Worm (Caenorhabditis elegans): Measurements from ENCODE around the gene Y82E9BR.6.
"Not testable (repeated sequence)": the region's sequence is repeated elsewhere in the genome, so short reads cannot be mapped to it uniquely, and the experiment has no call there.

The Y82E9BR.6 gene

ce11 chrIII:1380535-1381274, at the start of gene Y82E9BR.6, which contains the start of gene pals-21:
Y82E9BR.6 (plus strand) TSS chrIII:1381224.
pals-21 (minus strand) TSS chrIII:1380635.
- TF ChIP-seq him-1 (tag; optimal IDR thresholded peaks at IDR 0.05) (no peak), W03F9.2 (tag; optimal IDR thresholded peaks at IDR 0.05) (no peak), dao-5 (tag; optimal IDR thresholded peaks at IDR 0.05) (no peak)

ce11 chrIII:1331894-1332293, 49.1 kb upstream of the Y82E9BR.6 start, which contains the start of gene Y82E9BL.19:
Y82E9BL.19 (plus strand) TSS chrIII:1332016.
- no peak for TF ChIP-seq dao-5 (tag; optimal IDR thresholded peaks at IDR 0.05)
- TF ChIP-seq W03F9.2 (tag; optimal IDR thresholded peaks at IDR 0.05): no peak
- TF ChIP-seq him-1 (tag; optimal IDR thresholded peaks at IDR 0.05): no peak

- no peak for TF ChIP-seq him-1 (tag; optimal IDR thresholded peaks at IDR 0.05)
- TF ChIP-seq W03F9.2 (tag; optimal IDR thresholded peaks at IDR 0.05): no peak
- TF ChIP-seq dao-5 (tag; optimal IDR thresholded peaks at IDR 0.05): no peak
These were observed 40.8 kb upstream of the Y82E9BR.6 start, which contains the start of gene fbxa-5 for ce11 chrIII:1340240-1340639. fbxa-5 (minus strand) TSS chrIII:1340340.

- no peak for TF ChIP-seq him-1 (tag; optimal IDR thresholded peaks at IDR 0.05)
- no peak for TF ChIP-seq W03F9.2 (tag; optimal IDR thresholded peaks at IDR 0.05)
- no peak for TF ChIP-seq dao-5 (tag; optimal IDR thresholded peaks at IDR 0.05)
These were observed 38.5 kb upstream of the Y82E9BR.6 start, which contains the start of gene fbxa-26 for ce11 chrIII:1342488-1342887. fbxa-26 (minus strand) TSS chrIII:1342522.

ce11 chrIII:1342919-1343419, 38.1 kb upstream of the Y82E9BR.6 start, which contains the start of gene fbxa-27:
fbxa-27 (plus strand) TSS chrIII:1342969.
- TF ChIP-seq dao-5 (tag; optimal IDR thresholded peaks at IDR 0.05): no peak
- TF ChIP-seq W03F9.2 (tag; optimal IDR thresholded peaks at IDR 0.05): no peak
- no peak for TF ChIP-seq him-1 (tag; optimal IDR thresholded peaks at IDR 0.05)

ce11 chrIII:1345694-1346093, 35.3 kb upstream of the Y82E9BR.6 start, which contains the start of gene Y82E9BL.6:
Y82E9BL.6 (minus strand) TSS chrIII:1345794.
- TF ChIP-seq W03F9.2 (tag; optimal IDR thresholded peaks at IDR 0.05) (no peak), dao-5 (tag; optimal IDR thresholded peaks at IDR 0.05) (no peak), him-1 (tag; optimal IDR thresholded peaks at IDR 0.05) (no peak)

- TF ChIP-seq W03F9.2 (tag; optimal IDR thresholded peaks at IDR 0.05): no peak
- no peak for TF ChIP-seq dao-5 (tag; optimal IDR thresholded peaks at IDR 0.05)
- TF ChIP-seq him-1 (tag; optimal IDR thresholded peaks at IDR 0.05): no peak
These were observed 34.0 kb upstream of the Y82E9BR.6 start for ce11 chrIII:1347003-1347402.

- TF ChIP-seq dao-5 (tag; optimal IDR thresholded peaks at IDR 0.05): no peak
- TF ChIP-seq him-1 (tag; optimal IDR thresholded peaks at IDR 0.05): no peak
- no peak for TF ChIP-seq W03F9.2 (tag; optimal IDR thresholded peaks at IDR 0.05)
These were observed 33.5 kb upstream of the Y82E9BR.6 start, which contains the start of gene Y82E9BL.5 for ce11 chrIII:1347539-1347938. Y82E9BL.5 (minus strand) TSS chrIII:1347639.

- TF ChIP-seq dao-5 (tag; optimal IDR thresholded peaks at IDR 0.05) (no peak), him-1 (tag; optimal IDR thresholded peaks at IDR 0.05) (no peak), W03F9.2 (tag; optimal IDR thresholded peaks at IDR 0.05) (no peak)
These were observed 31.7 kb upstream of the Y82E9BR.6 start, which contains the start of gene fbxa-25 for ce11 chrIII:1349313-1349712. fbxa-25 (minus strand) TSS chrIII:1349450.

- TF ChIP-seq him-1 (tag; optimal IDR thresholded peaks at IDR 0.05) (no peak), W03F9.2 (tag; optimal IDR thresholded peaks at IDR 0.05) (no peak), dao-5 (tag; optimal IDR thresholded peaks at IDR 0.05) (no peak)
These were observed 30.3 kb upstream of the Y82E9BR.6 start, which contains the start of gene Y82E9BL.3 for ce11 chrIII:1350745-1351144. Y82E9BL.3 (minus strand) TSS chrIII:1350845.

ce11 chrIII:1354523-1354922, 26.5 kb upstream of the Y82E9BR.6 start:
- TF ChIP-seq dao-5 (tag; optimal IDR thresholded peaks at IDR 0.05) (no peak), him-1 (tag; optimal IDR thresholded peaks at IDR 0.05) (no peak), W03F9.2 (tag; optimal IDR thresholded peaks at IDR 0.05) (no peak)

ce11 chrIII:1355320-1355719, 25.7 kb upstream of the Y82E9BR.6 start, which contains the start of gene Y82E9BL.1:
Y82E9BL.1 (minus strand) TSS chrIII:1355420.
- TF ChIP-seq dao-5 (tag; optimal IDR thresholded peaks at IDR 0.05) (no peak), W03F9.2 (tag; optimal IDR thresholded peaks at IDR 0.05) (no peak)

ce11 chrIII:1357973-1358372, 23.1 kb upstream of the Y82E9BR.6 start, which contains the start of gene Y82E9BR.8:
Y82E9BR.8 (minus strand) TSS chrIII:1358073.
- TF ChIP-seq dao-5, him-1, W03F9.2 (tag; optimal IDR thresholded peaks at IDR 0.05): not testable (repeated sequence)

ce11 chrIII:1359669-1360068, 21.4 kb upstream of the Y82E9BR.6 start, which contains the start of gene Y82E9BR.9:
Y82E9BR.9 (minus strand) TSS chrIII:1359769.
- TF ChIP-seq dao-5 (tag; optimal IDR thresholded peaks at IDR 0.05) (no peak), him-1 (tag; optimal IDR thresholded peaks at IDR 0.05) (no peak), W03F9.2 (tag; optimal IDR thresholded peaks at IDR 0.05) (no peak)

Measured in whole organism, L4/young adult.